Fruit fly (Drosophila melanogaster): ENCODE results near the gene Afti.

The Afti gene

DNA sequence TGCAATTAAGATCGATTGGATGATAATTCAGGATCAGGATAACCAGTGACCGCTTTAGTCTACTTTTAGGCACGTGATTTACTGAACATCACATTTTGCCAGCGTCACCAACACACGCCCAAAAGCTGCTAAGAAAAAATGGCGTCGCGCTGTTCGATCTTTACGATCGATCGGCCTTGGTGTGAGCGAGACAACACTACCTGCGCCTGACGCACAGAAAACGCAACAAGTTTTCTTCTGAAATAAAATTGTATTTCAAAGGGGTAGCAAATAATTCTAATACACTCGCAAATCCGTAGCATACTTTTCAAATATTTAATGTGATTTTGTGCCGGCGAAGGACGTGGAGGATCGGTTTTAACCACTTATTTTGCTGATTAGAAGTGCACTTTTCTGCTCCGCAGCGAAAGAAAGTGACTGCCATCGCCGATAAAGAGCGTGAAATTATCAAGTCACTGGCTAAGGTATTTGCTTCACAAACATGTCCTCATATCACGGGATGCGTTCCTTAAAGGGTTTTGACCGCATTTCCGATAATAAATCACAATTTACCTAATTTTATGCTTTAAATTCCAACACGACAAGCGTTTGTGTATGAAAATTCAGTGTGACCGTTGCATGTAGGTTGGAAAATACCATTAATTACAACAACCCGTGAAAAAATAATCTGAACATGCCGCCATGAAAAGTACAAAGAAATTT lies 18.4 kb downstream of the Afti start (continued):
- TF ChIP-seq phol (tag; optimal IDR thresholded peaks at IDR 0.05) = peak; percentile 91
- no peak for TF ChIP-seq cas (GFP tag; IDR thresholded peaks at IDR 0.05)
- no peak for TF ChIP-seq CG8281 (tag; optimal IDR thresholded peaks at IDR 0.05)
- TF ChIP-seq sd (tag; optimal IDR thresholded peaks at IDR 0.05) = peak; percentile 72
- TF ChIP-seq Med (GFP tag) = peak; percentile 79
- peak; percentile 28 for TF ChIP-seq YL-1 (GFP tag; optimal IDR thresholded peaks at IDR 0.05)
- TF ChIP-seq CTCF (GFP tag; optimal IDR thresholded peaks at IDR 0.05) = peak; percentile 42
- no peak for TF ChIP-seq Doc3 (GFP tag; IDR thresholded peaks at IDR 0.05; ENCODE audit: partially characterized antibody)
- no peak for TF ChIP-seq kni (GFP tag; optimal IDR thresholded peaks at IDR 0.05)
- TF ChIP-seq CG10321 (GFP tag; IDR thresholded peaks at IDR 0.05) = peak; percentile 88
- peak in 1 of 2 experiments; percentile 12 for TF ChIP-seq Pdp1 (GFP tag; optimal IDR thresholded peaks at IDR 0.05)
- TF ChIP-seq ab (GFP tag; optimal IDR thresholded peaks at IDR 0.05) = no peak
- 0 out of 2 replicates have a peak, but pooled peaks have one; percentile 15 for TF ChIP-seq chm (GFP tag; IDR thresholded peaks at IDR 0.05)
- peak; percentile 87 for TF ChIP-seq onecut (GFP tag; IDR thresholded peaks at IDR 0.05)
- TF ChIP-seq psq (GFP tag; optimal IDR thresholded peaks at IDR 0.05) = no peak
- peak; percentile 56 for TF ChIP-seq cg (GFP tag; optimal IDR thresholded peaks at IDR 0.05)
- TF ChIP-seq CG12659 (GFP tag; optimal IDR thresholded peaks at IDR 0.05) = peak; percentile 14
- peak in 1 of 2 experiments; percentile 82 for TF ChIP-seq insv (GFP tag; optimal IDR thresholded peaks at IDR 0.05)
- peak; percentile 35 for TF ChIP-seq CG3995 (GFP tag; optimal IDR thresholded peaks at IDR 0.05)
- no peak for TF ChIP-seq CG10274 (GFP tag; optimal IDR thresholded peaks at IDR 0.05)
- 0 out of 3 replicates have a peak, but pooled peaks have one; percentile 25 for TF ChIP-seq mld (GFP tag; IDR thresholded peaks at IDR 0.05; ENCODE audit: partially characterized antibody)
- no peak for TF ChIP-seq sc (optimal IDR thresholded peaks at IDR 0.05)
- no peak for TF ChIP-seq sc (GFP tag; optimal IDR thresholded peaks at IDR 0.05)
- TF ChIP-seq CG17612 (GFP tag; IDR thresholded peaks at IDR 0.05) = peak; percentile 45

DNA sequence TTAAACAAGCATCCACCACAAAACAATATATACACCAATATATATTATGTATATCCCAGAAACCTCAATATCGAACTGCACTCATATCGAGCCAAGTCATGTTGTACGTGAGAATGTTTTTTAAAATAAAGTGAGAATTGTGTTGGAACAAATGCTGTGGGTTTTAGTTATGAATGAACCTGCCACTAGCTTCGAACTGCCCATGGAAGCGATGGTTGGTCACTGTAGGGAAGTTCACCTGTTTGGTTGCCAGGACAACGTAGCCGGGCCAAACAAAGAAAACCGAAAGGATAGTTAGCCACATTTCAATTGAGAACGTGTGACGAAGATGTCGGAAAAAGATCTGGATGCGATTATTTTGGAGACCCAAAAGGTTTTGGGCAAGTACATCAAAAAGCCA lies 24.4 kb downstream of the Afti start, which contains the start of gene IFT54:
Gene IFT54 (plus strand): TSS at position 301 of the 400 bp plus-strand sequence.
- TF ChIP-seq sob (GFP tag; IDR thresholded peaks at IDR 0.05) (0 out of 2 replicates have a peak, but pooled peaks have one; percentile 14), B-H2 (GFP tag; optimal IDR thresholded peaks at IDR 0.05) (no peak), Rfx (GFP tag; IDR thresholded peaks at IDR 0.05) (peak; percentile 24; the same call in 1 of the 2 replicates)

DNA sequence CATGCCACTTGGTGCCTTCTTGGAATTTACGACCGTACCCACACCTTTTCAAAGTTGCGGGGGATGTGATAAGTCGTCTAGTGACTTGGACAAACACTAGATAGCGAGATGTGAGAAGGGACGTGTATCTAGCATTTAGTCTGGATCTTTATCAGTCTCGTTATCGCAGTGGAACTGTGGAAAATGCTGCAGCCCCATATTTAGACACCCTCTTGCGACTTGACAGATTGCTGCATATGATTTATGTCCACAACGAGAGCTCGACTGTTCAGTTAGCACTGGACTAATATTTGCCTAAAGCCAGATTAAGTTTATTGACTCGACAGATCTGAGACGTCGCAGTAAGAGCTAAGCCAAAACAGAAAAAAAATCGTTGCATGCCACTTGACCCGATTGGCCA lies 26.6 kb downstream of the Afti start:
- TF ChIP-seq CG8089 (GFP tag; optimal IDR thresholded peaks at IDR 0.05) = no peak
- TF ChIP-seq CG12071 (GFP tag; optimal IDR thresholded peaks at IDR 0.05) = peak; percentile 80
- 0 out of 3 replicates have a peak, but pooled peaks have one; percentile 9 for TF ChIP-seq CG2889 (GFP tag; IDR thresholded peaks at IDR 0.05)
- TF ChIP-seq Hr78 (GFP tag; optimal IDR thresholded peaks at IDR 0.05) = peak in 1 of 2 experiments; percentile 49
- peak; percentile 62 for TF ChIP-seq CG1233 (GFP tag; optimal IDR thresholded peaks at IDR 0.05)
- TF ChIP-seq CG15011 (GFP tag; optimal IDR thresholded peaks at IDR 0.05) = peak; percentile 26
- peak; percentile 38 for TF ChIP-seq CG10543 (GFP tag; optimal IDR thresholded peaks at IDR 0.05)
- TF ChIP-seq vvl (GFP tag; IDR thresholded peaks at IDR 0.05) = 0 out of 2 replicates have a peak, but pooled peaks have one; percentile 26
- TF ChIP-seq CG6254 (GFP tag; optimal IDR thresholded peaks at IDR 0.05) = peak; percentile 43
- TF ChIP-seq CG18262 (tag; optimal IDR thresholded peaks at IDR 0.05) = peak; percentile 40
- TF ChIP-seq MBD-R2 (GFP tag; IDR thresholded peaks at IDR 0.05) = no peak
- no peak for TF ChIP-seq CG4424 (GFP tag; optimal IDR thresholded peaks at IDR 0.05)
- no peak for TF ChIP-seq Lpt (GFP tag; optimal IDR thresholded peaks at IDR 0.05)
- no peak for TF ChIP-seq prd (optimal IDR thresholded peaks at IDR 0.05)
- TF ChIP-seq prd (GFP tag; IDR thresholded peaks at IDR 0.05) = no peak
- no peak for TF ChIP-seq H15 (GFP tag; IDR thresholded peaks at IDR 0.05)
- no peak for TF ChIP-seq caup (GFP tag; optimal IDR thresholded peaks at IDR 0.05; ENCODE audit: severe bottlenecking)
- no peak for TF ChIP-seq CG11695 (GFP tag; IDR thresholded peaks at IDR 0.05)
- peak; percentile 10 for TF ChIP-seq CG6765 (GFP tag; optimal IDR thresholded peaks at IDR 0.05)
- no peak for TF ChIP-seq fd96Cb (tag; optimal IDR thresholded peaks at IDR 0.05)
- no peak for TF ChIP-seq CG10565 (GFP tag; optimal IDR thresholded peaks at IDR 0.05)
- TF ChIP-seq CG12155 (GFP tag; optimal IDR thresholded peaks at IDR 0.05) = no peak

All from whole organism, embryonic.